Worm (Caenorhabditis elegans): ENCODE results near the gene Y105C5B.3.

The Y105C5B.3 gene

ce11 chrIV:15883922-15884321, at the start of gene Y105C5B.3:
Gene Y105C5B.3 (plus strand): TSS chrIV:15884222.
- TF ChIP-seq spr-1 (tag; optimal IDR thresholded peaks at IDR 0.05) (no peak), ztf-7 (tag; optimal IDR thresholded peaks at IDR 0.05) (no peak), jun-1 (tag; optimal IDR thresholded peaks at IDR 0.05) (no peak), snpc-1.2 (GFP tag; IDR thresholded peaks at IDR 0.05) (no peak), nhr-48 (tag; optimal IDR thresholded peaks at IDR 0.05) (no peak), daf-16 (GFP tag; optimal IDR thresholded peaks at IDR 0.05) (no peak), daf-16 (tag; optimal IDR thresholded peaks at IDR 0.05) (no peak), Y75B8A.6 (GFP tag; IDR thresholded peaks at IDR 0.05) (no peak), madf-9 (GFP tag; conservative IDR thresholded peaks at IDR 0.05) (no peak), R02D3.7 (tag; optimal IDR thresholded peaks at IDR 0.05) (no peak), aha-1 (tag) (no peak), nhr-237 (tag; optimal IDR thresholded peaks at IDR 0.05) (no peak), spr-3 (GFP tag; optimal IDR thresholded peaks at IDR 0.05) (no peak), F10B5.3 (tag; optimal IDR thresholded peaks at IDR 0.05) (no peak), F49E8.2 (tag; optimal IDR thresholded peaks at IDR 0.05; ENCODE audit: borderline replicate concordance) (no peak), F44E2.7 (GFP tag; IDR thresholded peaks at IDR 0.05) (no peak), hlh-30 (tag; optimal IDR thresholded peaks at IDR 0.05; ENCODE audit: insufficient read depth) (no peak), pqm-1 (tag; optimal IDR thresholded peaks at IDR 0.05) (no peak), lin-13 (GFP tag; optimal IDR thresholded peaks at IDR 0.05) (no peak), set-16 (GFP tag; IDR thresholded peaks at IDR 0.05) (no peak)

DNA sequence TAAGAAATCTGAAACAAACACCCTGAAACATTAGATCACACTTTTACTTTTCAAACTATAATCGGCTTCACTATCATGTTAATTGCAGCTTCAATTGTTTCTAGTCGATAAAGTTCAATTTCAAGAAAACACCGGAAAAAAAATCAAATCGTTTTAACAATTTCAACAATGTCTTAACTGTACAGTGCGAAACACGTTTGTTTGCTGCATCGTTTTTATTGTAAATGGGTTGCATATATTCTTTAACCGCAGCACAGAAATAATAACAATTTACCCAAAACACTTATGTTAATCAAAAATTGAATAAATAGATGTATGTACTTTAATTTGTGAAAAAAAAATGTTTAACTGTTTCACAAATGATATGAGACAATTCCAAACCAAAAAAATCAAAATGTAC, 40.0 kb upstream of the Y105C5B.3 start:
- TF ChIP-seq lir-3 (tag; optimal IDR thresholded peaks at IDR 0.05) (no peak), php-3 (GFP tag; IDR thresholded peaks at IDR 0.05) (no peak), fos-1 (tag; optimal IDR thresholded peaks at IDR 0.05) (no peak), zip-2 (tag; optimal IDR thresholded peaks at IDR 0.05) (no peak)

ce11 chrIV:15846553-15846952, 37.5 kb upstream of the Y105C5B.3 start, which contains the start of gene Y105C5A.1270:
Gene Y105C5A.1270 (minus strand): TSS chrIV:15846653.
- TF ChIP-seq unc-62 (GFP tag; optimal IDR thresholded peaks at IDR 0.05 in 1 of 2), result peak in 1 of 2 experiments; percentile 59
- no peak for TF ChIP-seq unc-62 (tag; optimal IDR thresholded peaks at IDR 0.05)
- TF ChIP-seq nhr-11 (tag; optimal IDR thresholded peaks at IDR 0.05), result no peak
- TF ChIP-seq zag-1 (tag; optimal IDR thresholded peaks at IDR 0.05), result no peak
- TF ChIP-seq hlh-30 (tag; optimal IDR thresholded peaks at IDR 0.05; ENCODE audit: insufficient read depth), result no peak

ce11 chrIV:15847096-15847495, 36.9 kb upstream of the Y105C5B.3 start, which contains the start of gene Y105C5A.1269:
Gene Y105C5A.1269 (plus strand): TSS chrIV:15847396.
- TF ChIP-seq nhr-48 (tag; optimal IDR thresholded peaks at IDR 0.05) (no peak), lsy-2 (tag; optimal IDR thresholded peaks at IDR 0.05) (no peak), ama-1 (optimal IDR thresholded peaks at IDR 0.05) (no peak), zip-2 (tag; optimal IDR thresholded peaks at IDR 0.05) (no peak), ces-1 (GFP tag; optimal IDR thresholded peaks at IDR 0.05) (no peak), lin-38 (GFP tag; IDR thresholded peaks at IDR 0.05) (no peak), F26F4.8 (GFP tag; conservative IDR thresholded peaks at IDR 0.05) (no peak), R02D3.7 (tag; optimal IDR thresholded peaks at IDR 0.05) (no peak), hmg-1.1 (GFP tag; IDR thresholded peaks at IDR 0.05) (no peak), nhr-10 (tag; optimal IDR thresholded peaks at IDR 0.05) (no peak), zfp-2 (tag; optimal IDR thresholded peaks at IDR 0.05) (no peak), pqm-1 (tag; optimal IDR thresholded peaks at IDR 0.05) (no peak), lin-13 (GFP tag; optimal IDR thresholded peaks at IDR 0.05) (no peak), vab-7 (GFP tag; IDR thresholded peaks at IDR 0.05) (no peak), snpc-1.2 (GFP tag; IDR thresholded peaks at IDR 0.05) (no peak), php-3 (GFP tag; IDR thresholded peaks at IDR 0.05) (no peak), fkh-10 (GFP tag; optimal IDR thresholded peaks at IDR 0.05) (no peak), hlh-30 (tag; optimal IDR thresholded peaks at IDR 0.05; ENCODE audit: insufficient read depth) (no peak), egl-43 (GFP tag; IDR thresholded peaks at IDR 0.05) (no peak)

Data from whole organism, L4 larva.